Worm (Caenorhabditis elegans) whole organism, midembryonic: ENCODE results near the gene srj-39.

ENCODE experiments used
- T22C8.4 ChIP-seq: fragments of 200-800 bp; sonication (Bioruptor generic); IDR thresholded peaks from 2 replicates; pipeline ENCODE4 v1.3.6; 2022; ENCODE audit warnings: missing genetic modification characterization, missing compliant biosample characterization
- cog-1 ChIP-seq: sonication (generic microtip); optimal IDR thresholded peaks from 2 replicates; lab custom pipeline; 2016; ENCODE audit warnings: missing genetic modification characterization, missing compliant biosample characterization
- flt-1 ChIP-seq: fragments of 200-800 bp; sonication (Bioruptor generic); IDR thresholded peaks from 2 replicates; pipeline ENCODE4 v1.3.6; 2022; ENCODE audit warnings: missing genetic modification characterization, missing compliant biosample characterization
- klf-2 ChIP-seq: fragments of 200-800 bp; sonication (Bioruptor generic); conservative IDR thresholded peaks from 2 replicates; pipeline ENCODE4 v1.3.6; 2022; ENCODE audit warnings: missing genetic modification reagents, missing genetic modification characterization, missing compliant biosample characterization
- med-1 ChIP-seq: sonication (generic microtip); optimal IDR thresholded peaks from 2 replicates; lab custom pipeline; 2017; ENCODE audit warnings: missing genetic modification characterization, mild to moderate bottlenecking, missing compliant biosample characterization, antibody characterized with exemption, missing genetic modification reagents; ENCODE audit not compliant: insufficient read depth
- ref-1 ChIP-seq: fragments of 200-800 bp; sonication (Bioruptor generic); conservative IDR thresholded peaks from 2 replicates; pipeline ENCODE4 v1.3.6; 2022; ENCODE audit warnings: missing genetic modification reagents, missing genetic modification characterization, missing compliant biosample characterization
- tab-1 ChIP-seq: fragments of 200-800 bp; sonication (Bioruptor generic); IDR thresholded peaks from 2 replicates; pipeline ENCODE4 v1.3.6; 2022; ENCODE audit warnings: missing genetic modification characterization, missing compliant biosample characterization
- ztf-23 ChIP-seq: fragments of 200-800 bp; sonication (Bioruptor generic); IDR thresholded peaks from 2 replicates; pipeline ENCODE4 v1.3.6; 2022; ENCODE audit warnings: missing genetic modification reagents, missing genetic modification characterization, missing compliant biosample characterization
- ztf-29 ChIP-seq: fragments of 200-800 bp; sonication (Bioruptor generic); IDR thresholded peaks from 2 replicates; pipeline ENCODE4 v1.3.6; 2022; ENCODE audit warnings: missing genetic modification reagents, missing genetic modification characterization, missing compliant biosample characterization

Gene srj-39

DNA sequence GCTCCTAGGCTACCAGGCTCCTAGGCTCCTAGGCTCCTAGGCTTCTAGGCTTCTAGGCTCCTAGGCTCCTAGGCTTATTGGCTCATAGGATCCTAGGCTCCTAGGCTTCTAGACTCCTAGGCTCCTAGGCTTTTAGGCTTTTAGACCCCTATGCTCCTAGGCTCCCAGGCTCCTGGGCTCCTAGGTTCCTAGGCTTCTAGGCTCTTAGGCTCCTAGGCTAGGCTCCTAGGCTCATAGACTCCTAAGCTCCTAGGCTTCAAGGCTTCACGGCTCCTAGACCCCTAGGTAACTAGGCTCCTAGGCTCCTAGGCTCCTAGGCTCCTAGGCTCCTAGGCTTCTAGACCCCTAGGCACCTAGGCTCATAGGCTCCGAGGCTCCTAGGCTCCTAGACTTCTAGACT lies 47.0 kb downstream of the srj-39 start:
- TF ChIP-seq klf-2 (GFP tag; lab: Robert Waterston, UW) = no peak
- TF ChIP-seq med-1 (GFP tag; lab: Kevin White, UChicago) = no peak
- TF ChIP-seq tab-1 (GFP tag; lab: Robert Waterston, UW) = peak; percentile 47; the same call in 1 of the 2 replicates
- TF ChIP-seq ztf-29 (GFP tag; lab: Robert Waterston, UW) = no peak
- no peak for TF ChIP-seq ztf-23 (GFP tag; lab: Robert Waterston, UW)
- TF ChIP-seq cog-1 (tag; lab: Kevin White, UChicago) = no peak
- TF ChIP-seq flt-1 (GFP tag; lab: Robert Waterston, UW) = peak; percentile 48; the same call in 1 of the 2 replicates
- TF ChIP-seq T22C8.4 (GFP tag; lab: Robert Waterston, UW) = no peak
- TF ChIP-seq ref-1 (GFP tag; lab: Robert Waterston, UW) = no peak

DNA sequence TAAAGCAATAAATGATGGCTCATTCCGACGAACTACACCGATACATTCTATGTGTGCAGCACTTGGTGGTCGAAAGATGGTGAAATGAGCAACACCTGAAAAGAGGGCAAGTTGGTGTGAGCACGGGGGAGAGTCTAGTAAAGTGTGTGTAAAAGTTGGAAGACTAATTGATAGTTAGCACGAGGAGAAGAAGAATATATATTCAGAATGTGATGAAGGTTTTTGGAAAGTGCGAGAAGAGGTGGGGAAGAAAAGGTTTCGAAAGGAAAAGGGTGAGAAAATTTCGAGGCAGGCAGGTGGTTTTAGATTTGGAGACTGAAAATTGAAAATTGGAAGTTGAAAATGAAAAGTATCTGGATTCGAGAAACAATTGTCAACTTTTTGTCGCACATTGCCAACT lies 47.8 kb downstream of the srj-39 start, which contains the start of gene Y45G5AM.6:
Gene Y45G5AM.6, minus strand, starts transcription at position 101 of the 400 bp plus-strand sequence.
- no peak for TF ChIP-seq med-1 (GFP tag; lab: Kevin White, UChicago)
- TF ChIP-seq ztf-29 (GFP tag; lab: Robert Waterston, UW) = no peak
- no peak for TF ChIP-seq cog-1 (tag; lab: Kevin White, UChicago)
- no peak for TF ChIP-seq T22C8.4 (GFP tag; lab: Robert Waterston, UW)
- no peak for TF ChIP-seq klf-2 (GFP tag; lab: Robert Waterston, UW)
- no peak for TF ChIP-seq tab-1 (GFP tag; lab: Robert Waterston, UW)
- TF ChIP-seq flt-1 (GFP tag; lab: Robert Waterston, UW) = no peak
- TF ChIP-seq ref-1 (GFP tag; lab: Robert Waterston, UW) = no peak
- TF ChIP-seq ztf-23 (GFP tag; lab: Robert Waterston, UW) = no peak
